Worm (Caenorhabditis elegans) whole organism, L2 larva: ENCODE data around the gene atln-1.

Experiments
- unc-39 ChIP-seq: fragments of 150-350 bp; optimal IDR thresholded peaks from 2 replicates; lab custom pipeline; 2014; ENCODE audit warnings: missing biosample characterization, missing genetic modification characterization
- zag-1 ChIP-seq: fragments of 150-350 bp; optimal IDR thresholded peaks from 2 replicates; lab custom pipeline; 2014; ENCODE audit warnings: missing biosample characterization, missing genetic modification characterization
- ztf-11 ChIP-seq: sonication (generic microtip); optimal IDR thresholded peaks from 2 replicates; lab custom pipeline; 2017; ENCODE audit warnings: missing biosample characterization, missing genetic modification characterization

- no peak for TF ChIP-seq zag-1
- no peak for TF ChIP-seq unc-39 (tag; lab: Kevin White, UChicago)
- no peak for TF ChIP-seq ztf-11
These were observed 5.5 kb downstream of the atln-1 start for ce11 chrIV:2793956-2794355.
